Worm (Caenorhabditis elegans): ENCODE data around the gene str-9.
"Not testable (repeated sequence)": the region's sequence is repeated elsewhere in the genome, so short reads cannot be mapped to it uniquely, and the experiment has no call there.

Gene str-9

ce11 chrV:15741851-15742250 lies 16.7 kb upstream of the str-9 start, which contains the start of gene str-18:
Gene str-18 (minus strand): TSS chrV:15741951.
- no peak for TF ChIP-seq dpl-1 (GFP tag; optimal IDR thresholded peaks at IDR 0.05)
- TF ChIP-seq unc-30 (tag; optimal IDR thresholded peaks at IDR 0.05): no peak
- no peak for TF ChIP-seq rnt-1 (tag; optimal IDR thresholded peaks at IDR 0.05)
- no peak for TF ChIP-seq lin-35 (GFP tag; optimal IDR thresholded peaks at IDR 0.05)
- no peak for TF ChIP-seq nhr-84 (tag; optimal IDR thresholded peaks at IDR 0.05)
- no peak for TF ChIP-seq swsn-7 (tag; optimal IDR thresholded peaks at IDR 0.05)
- TF ChIP-seq snpc-4 (tag; optimal IDR thresholded peaks at IDR 0.05): no peak
- no peak for TF ChIP-seq ceh-8 (GFP tag; optimal IDR thresholded peaks at IDR 0.05)
- TF ChIP-seq fkh-8 (tag; optimal IDR thresholded peaks at IDR 0.05): no peak
- TF ChIP-seq zag-1 (tag; optimal IDR thresholded peaks at IDR 0.05): no peak
- no peak for TF ChIP-seq C34B4.2 (tag; optimal IDR thresholded peaks at IDR 0.05)
- TF ChIP-seq ama-1 (optimal IDR thresholded peaks at IDR 0.05): no peak
- no peak for TF ChIP-seq ceh-63 (GFP tag; optimal IDR thresholded peaks at IDR 0.05)
- no peak for TF ChIP-seq ztf-11 (tag; optimal IDR thresholded peaks at IDR 0.05)
- TF ChIP-seq nhr-28 (tag; optimal IDR thresholded peaks at IDR 0.05): no peak

ce11 chrV:15744366-15744765 lies 14.2 kb upstream of the str-9 start, which contains the start of gene str-19:
Gene str-19 (minus strand): TSS chrV:15744466.
- TF ChIP-seq nhr-28, ceh-82, irx-1 (tag; optimal IDR thresholded peaks at IDR 0.05): not testable (repeated sequence)

ce11 chrV:15748343-15748742 lies 10.2 kb upstream of the str-9 start, which contains the start of gene T23D5.8:
Gene T23D5.8 (minus strand): TSS chrV:15748443.
- TF ChIP-seq efl-3 (GFP tag; optimal IDR thresholded peaks at IDR 0.05); nhr-11 (tag; optimal IDR thresholded peaks at IDR 0.05); lin-14 (GFP tag; optimal IDR thresholded peaks at IDR 0.05): not testable (repeated sequence)

DNA sequence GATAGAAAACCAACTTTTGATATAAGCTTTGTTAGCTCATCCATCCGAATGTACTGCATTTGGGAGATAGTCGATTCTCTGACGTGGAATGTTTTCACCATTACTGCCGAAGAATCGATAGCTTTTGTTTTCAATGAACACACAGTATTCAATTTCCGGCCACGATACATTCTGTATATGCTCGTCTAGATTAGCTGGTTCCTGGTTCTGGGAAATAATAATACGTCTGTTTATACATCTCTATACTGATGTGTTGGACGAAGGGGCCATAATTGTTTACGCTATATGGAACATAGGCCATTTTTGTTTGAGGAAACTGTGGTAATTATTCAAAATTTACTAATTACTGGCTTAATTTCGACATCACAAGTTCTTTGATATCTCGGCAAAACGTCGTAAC lies 8.4 kb upstream of the str-9 start, which contains the start of gene str-6:
Gene str-6 (minus strand): TSS at position 101 of the 400 bp plus-strand sequence.
- no peak for TF ChIP-seq F16B12.6 (tag; optimal IDR thresholded peaks at IDR 0.05)
- no peak for TF ChIP-seq skn-1 (tag; optimal IDR thresholded peaks at IDR 0.05)
- no peak for TF ChIP-seq ceh-63 (GFP tag; optimal IDR thresholded peaks at IDR 0.05)
- no peak for TF ChIP-seq tlp-1 (tag; optimal IDR thresholded peaks at IDR 0.05)
- no peak for TF ChIP-seq swsn-7 (tag; optimal IDR thresholded peaks at IDR 0.05)
- TF ChIP-seq nhr-77 (tag; optimal IDR thresholded peaks at IDR 0.05): no peak
- no peak for TF ChIP-seq pqm-1 (tag; optimal IDR thresholded peaks at IDR 0.05)

ce11 chrV:15752049-15752448 lies 6.5 kb upstream of the str-9 start, which contains the start of gene str-43:
Gene str-43 (minus strand): TSS chrV:15752149.
- no peak for TF ChIP-seq efl-3 (GFP tag; optimal IDR thresholded peaks at IDR 0.05)
- no peak for TF ChIP-seq dsc-1 (tag; optimal IDR thresholded peaks at IDR 0.05)
- no peak for TF ChIP-seq sox-4 (tag; optimal IDR thresholded peaks at IDR 0.05)
- no peak for TF ChIP-seq pqm-1 (tag; optimal IDR thresholded peaks at IDR 0.05)

- not testable (repeated sequence) for TF ChIP-seq efl-1 (optimal IDR thresholded peaks at IDR 0.05); efl-1 (GFP tag; optimal IDR thresholded peaks at IDR 0.05 in 1 of 2); hlh-4 (tag; optimal IDR thresholded peaks at IDR 0.05); sup-37 (GFP tag; optimal IDR thresholded peaks at IDR 0.05)
These were observed 5.6 kb upstream of the str-9 start, which contains the start of gene str-5 for ce11 chrV:15752941-15753340. Gene str-5 (plus strand): TSS chrV:15753241.

- TF ChIP-seq vab-15 (tag; optimal IDR thresholded peaks at IDR 0.05); dsc-1 (tag; optimal IDR thresholded peaks at IDR 0.05); ama-1 (optimal IDR thresholded peaks at IDR 0.05): not testable (repeated sequence)
These were observed 3.8 kb upstream of the str-9 start, which contains the start of gene str-8 for ce11 chrV:15754731-15755130. Gene str-8 (plus strand): TSS chrV:15755031.

All from whole organism, L1 larva.